Fruit fly (Drosophila melanogaster) whole organism, embryonic: ENCODE results near the gene Tom40.

Experiments
- Adf1 ChIP-seq: fragments of 200-800 bp; sonication (Bioruptor generic); IDR thresholded peaks from 2 replicates; pipeline ENCODE4 v1.3.6; 2022; ENCODE audit warnings: missing biosample characterization, missing genetic modification characterization
- Blimp-1 ChIP-seq: fragments of 200-800 bp; sonication (Bioruptor generic); optimal IDR thresholded peaks from 3 replicates; lab custom pipeline; 2018; ENCODE audit warnings: missing biosample characterization, missing genetic modification characterization, mild to moderate bottlenecking, moderate library complexity, missing genetic modification reagents
- CG10267 ChIP-seq: fragments of 200-800 bp; sonication (Bioruptor generic); optimal IDR thresholded peaks from 2 replicates; lab custom pipeline; 2018; ENCODE audit warnings: missing biosample characterization, mild to moderate bottlenecking, missing genetic modification characterization, moderate library complexity
- CG10366 ChIP-seq: fragments of 200-800 bp; sonication (Bioruptor generic); IDR thresholded peaks from 2 replicates; pipeline ENCODE4 v1.3.6; 2022; ENCODE audit warnings: missing biosample characterization, missing genetic modification characterization
- CG10543 ChIP-seq: fragments of 200-800 bp; sonication (Bioruptor generic); optimal IDR thresholded peaks from 3 replicates; lab custom pipeline; 2017; ENCODE audit warnings: missing biosample characterization, mild to moderate bottlenecking, missing genetic modification characterization, moderate library complexity
- CG10565 ChIP-seq: fragments of 200-800 bp; sonication (Bioruptor generic); optimal IDR thresholded peaks from 3 replicates; lab custom pipeline; 2016; ENCODE audit warnings: missing biosample characterization, mild to moderate bottlenecking, missing genetic modification characterization
- CG10959 ChIP-seq: fragments of 200-800 bp; sonication (Bioruptor generic); IDR thresholded peaks from 2 replicates; pipeline ENCODE4 v1.3.6; 2022; ENCODE audit warnings: missing biosample characterization, missing genetic modification characterization
- CG11247 ChIP-seq: fragments of 200-800 bp; sonication (Bioruptor generic); IDR thresholded peaks from 2 replicates; pipeline ENCODE4 v1.3.6; 2022; ENCODE audit warnings: missing biosample characterization, missing genetic modification characterization
- CG11398 ChIP-seq: fragments of 200-800 bp; sonication (Bioruptor generic); optimal IDR thresholded peaks from 2 replicates; lab custom pipeline; 2016; ENCODE audit warnings: missing biosample characterization, missing genetic modification characterization
- CG12104 ChIP-seq: fragments of 200-800 bp; sonication (Bioruptor generic); optimal IDR thresholded peaks from 3 replicates; lab custom pipeline; 2016; ENCODE audit warnings: missing biosample characterization, missing genetic modification characterization
- CG13296 ChIP-seq: fragments of 200-800 bp; sonication (Bioruptor generic); optimal IDR thresholded peaks from 3 replicates; lab custom pipeline; 2018; ENCODE audit warnings: missing biosample characterization, mild to moderate bottlenecking, missing genetic modification characterization
- CG1529 ChIP-seq: fragments of 200-800 bp; sonication (Bioruptor generic); optimal IDR thresholded peaks from 3 replicates; lab custom pipeline; 2018; ENCODE audit warnings: missing biosample characterization, missing genetic modification characterization
- CG16815 ChIP-seq: fragments of 200-800 bp; sonication (Bioruptor generic); optimal IDR thresholded peaks from 3 replicates; lab custom pipeline; 2017; ENCODE audit warnings: missing biosample characterization, mild to moderate bottlenecking, missing genetic modification characterization
- CG16863 ChIP-seq: fragments of 200-800 bp; sonication (Bioruptor generic); optimal IDR thresholded peaks from 3 replicates; lab custom pipeline; 2016; ENCODE audit warnings: missing biosample characterization, missing genetic modification characterization
- CG17328 ChIP-seq: fragments of 200-800 bp; sonication (Bioruptor generic); IDR thresholded peaks from 2 replicates; pipeline ENCODE4 v1.3.6; 2022; ENCODE audit warnings: missing biosample characterization, missing genetic modification characterization
- CG34376 ChIP-seq: fragments of 200-800 bp; sonication (Bioruptor generic); optimal IDR thresholded peaks from 2 replicates; lab custom pipeline; 2018; ENCODE audit warnings: missing biosample characterization, mild to moderate bottlenecking, missing genetic modification characterization
- CG4707 ChIP-seq: fragments of 200-800 bp; sonication (Bioruptor generic); optimal IDR thresholded peaks from 2 replicates; lab custom pipeline; 2018; ENCODE audit warnings: missing biosample characterization, mild to moderate bottlenecking, missing genetic modification characterization, moderate library complexity
- CG5953 ChIP-seq: fragments of 200-800 bp; sonication (Bioruptor generic); IDR thresholded peaks from 2 replicates; pipeline ENCODE4 v1.3.6; 2022; ENCODE audit warnings: missing biosample characterization, missing genetic modification characterization
- CG7357 ChIP-seq: fragments of 200-800 bp; sonication (Bioruptor generic); IDR thresholded peaks from 3 replicates; pipeline ENCODE4 v1.3.6; 2022; ENCODE audit warnings: missing biosample characterization, missing genetic modification characterization
- CG8924 ChIP-seq: fragments of 200-800 bp; optimal IDR thresholded peaks from 3 replicates; lab custom pipeline; 2019; ENCODE audit warnings: missing biosample characterization, mild to moderate bottlenecking, missing genetic modification characterization, moderate library complexity
- CG9215 ChIP-seq: fragments of 200-800 bp; sonication (Bioruptor generic); IDR thresholded peaks from 2 replicates; pipeline ENCODE4 v1.3.6; 2022; ENCODE audit warnings: missing biosample characterization, missing genetic modification characterization
- CG9876 ChIP-seq: fragments of 200-800 bp; sonication (Bioruptor generic); optimal IDR thresholded peaks from 2 replicates; lab custom pipeline; 2016; ENCODE audit warnings: missing biosample characterization, missing genetic modification characterization
- CTCF ChIP-seq: fragments of 200-800 bp; sonication (Bioruptor generic); optimal IDR thresholded peaks from 2 replicates; lab custom pipeline; 2017; ENCODE audit warnings: missing biosample characterization, mild to moderate bottlenecking, missing genetic modification characterization, moderate library complexity
- Drgx ChIP-seq: fragments of 200-800 bp; sonication (Bioruptor generic); IDR thresholded peaks from 2 replicates; pipeline ENCODE4 v1.3.6; 2022; ENCODE audit warnings: missing biosample characterization, missing genetic modification characterization
- ERR ChIP-seq: fragments of 200-800 bp; sonication (Bioruptor generic); optimal IDR thresholded peaks from 2 replicates; lab custom pipeline; 2016; ENCODE audit warnings: missing biosample characterization, missing genetic modification characterization
- Hey ChIP-seq: fragments of 200-800 bp; sonication (Bioruptor generic); optimal IDR thresholded peaks from 3 replicates; lab custom pipeline; 2018; ENCODE audit warnings: missing biosample characterization, mild to moderate bottlenecking, missing genetic modification characterization
- Meics ChIP-seq: fragments of 200-800 bp; sonication (Bioruptor generic); optimal IDR thresholded peaks from 2 replicates; lab custom pipeline; 2017; ENCODE audit warnings: missing biosample characterization, mild to moderate bottlenecking, missing genetic modification characterization
- PHDP ChIP-seq: fragments of 200-800 bp; sonication (Bioruptor generic); optimal IDR thresholded peaks from 3 replicates; lab custom pipeline; 2018; ENCODE audit warnings: missing biosample characterization, mild to moderate bottlenecking, missing genetic modification characterization, moderate library complexity
- Ssrp ChIP-seq: fragments of 200-800 bp; sonication (Bioruptor generic); optimal IDR thresholded peaks from 2 replicates; lab custom pipeline; 2018; ENCODE audit warnings: missing biosample characterization, mild to moderate bottlenecking, missing genetic modification characterization, moderate library complexity
- dan ChIP-seq: fragments of 200-800 bp; sonication (Bioruptor generic); IDR thresholded peaks from 2 replicates; pipeline ENCODE4 v1.3.6; 2022; ENCODE audit warnings: missing biosample characterization, missing genetic modification characterization
- dati ChIP-seq: fragments of 200-800 bp; sonication (Bioruptor generic); IDR thresholded peaks from 2 replicates; pipeline ENCODE4 v1.3.6; 2022; ENCODE audit warnings: missing biosample characterization, missing genetic modification characterization
- disco-r ChIP-seq: fragments of 200-800 bp; sonication (Bioruptor generic); optimal IDR thresholded peaks from 2 replicates; lab custom pipeline; 2016; ENCODE audit warnings: missing biosample characterization, missing genetic modification characterization
- esg ChIP-seq: fragments of 200-800 bp; sonication (Bioruptor generic); conservative IDR thresholded peaks from 2 replicates; pipeline ENCODE4 v1.3.6; 2022; ENCODE audit warnings: missing biosample characterization, missing genetic modification characterization
- ewg ChIP-seq: fragments of 200-800 bp; sonication (Bioruptor generic); optimal IDR thresholded peaks from 3 replicates; lab custom pipeline; 2017; ENCODE audit warnings: mild to moderate bottlenecking, missing biosample characterization, missing genetic modification reagents, missing genetic modification characterization
- exex ChIP-seq: fragments of 200-800 bp; sonication (Bioruptor generic); optimal IDR thresholded peaks from 4 replicates; lab custom pipeline; 2018; ENCODE audit warnings: missing biosample characterization, mild to moderate bottlenecking, missing genetic modification characterization, moderate library complexity
- fd3F ChIP-seq: fragments of 200-800 bp; sonication (Bioruptor generic); optimal IDR thresholded peaks from 2 replicates; lab custom pipeline; 2018; ENCODE audit warnings: missing biosample characterization, mild to moderate bottlenecking, missing genetic modification characterization, moderate library complexity
- gt ChIP-seq: fragments of 200-800 bp; sonication (Bioruptor generic); IDR thresholded peaks from 2 replicates; pipeline ENCODE4 v1.3.6; 2022; ENCODE audit warnings: missing biosample characterization, missing genetic modification characterization
- inv ChIP-seq: fragments of 200-800 bp; sonication (Bioruptor generic); IDR thresholded peaks from 2 replicates; pipeline ENCODE4 v1.3.6; 2022; ENCODE audit warnings: missing biosample characterization, missing genetic modification characterization; ENCODE audit not compliant: partially characterized antibody
- jigr1 ChIP-seq: fragments of 200-800 bp; sonication (Bioruptor generic); IDR thresholded peaks from 3 replicates; pipeline ENCODE4 v1.3.6; 2022; ENCODE audit warnings: missing biosample characterization, missing genetic modification characterization
- lilli ChIP-seq: fragments of 200-800 bp; sonication (Bioruptor generic); optimal IDR thresholded peaks from 3 replicates; lab custom pipeline; 2016; ENCODE audit warnings: missing biosample characterization, missing genetic modification characterization
- nom ChIP-seq: fragments of 200-800 bp; sonication (Bioruptor generic); optimal IDR thresholded peaks from 2 replicates; lab custom pipeline; 2017; ENCODE audit warnings: missing biosample characterization, missing genetic modification characterization, mild to moderate bottlenecking, moderate library complexity, missing genetic modification reagents
- oc ChIP-seq: fragments of 200-800 bp; sonication (Bioruptor generic); optimal IDR thresholded peaks from 2 replicates; lab custom pipeline; 2018; ENCODE audit warnings: missing biosample characterization, mild to moderate bottlenecking, missing genetic modification characterization, moderate library complexity
- peb ChIP-seq: fragments of 200-800 bp; sonication (Bioruptor generic); IDR thresholded peaks from 2 replicates; pipeline ENCODE4 v1.3.6; 2022; ENCODE audit warnings: missing biosample characterization, missing genetic modification characterization
- phol ChIP-seq: fragments of 200-800 bp; sonication (Bioruptor generic); optimal IDR thresholded peaks from 3 replicates; lab custom pipeline; 2018; ENCODE audit warnings: missing biosample characterization, mild to moderate bottlenecking, missing genetic modification characterization, moderate library complexity
- prd ChIP-seq, 3 experiments: fragments of >200 bp in 2 of 3; fragments of 200-800 bp in 1 of 3; sonication (Bioruptor generic) in 1 of 3; optimal IDR thresholded peaks in 2 of 3; IDR thresholded peaks in 1 of 3; 2 replicates in 2 of 3; 3 replicates in 1 of 3; pipeline versions ENCODE4 v1.3.6 to Lab custom; 2017 to 2022; ENCODE audit warnings: missing biosample characterization in 1 of 3, missing genetic modification characterization in 1 of 3
- slbo ChIP-seq: fragments of 200-800 bp; sonication (Bioruptor generic); IDR thresholded peaks from 2 replicates; pipeline ENCODE4 v1.3.6; 2022; ENCODE audit warnings: missing biosample characterization, missing genetic modification characterization
- unpg ChIP-seq: fragments of 200-800 bp; sonication (Bioruptor generic); optimal IDR thresholded peaks from 3 replicates; lab custom pipeline; 2018; ENCODE audit warnings: missing biosample characterization, mild to moderate bottlenecking, missing genetic modification characterization, moderate library complexity
- wdn ChIP-seq: fragments of 200-800 bp; sonication (Bioruptor generic); IDR thresholded peaks from 2 replicates; pipeline ENCODE4 v1.3.6; 2022; ENCODE audit warnings: missing biosample characterization, missing genetic modification characterization

The Tom40 gene

DNA sequence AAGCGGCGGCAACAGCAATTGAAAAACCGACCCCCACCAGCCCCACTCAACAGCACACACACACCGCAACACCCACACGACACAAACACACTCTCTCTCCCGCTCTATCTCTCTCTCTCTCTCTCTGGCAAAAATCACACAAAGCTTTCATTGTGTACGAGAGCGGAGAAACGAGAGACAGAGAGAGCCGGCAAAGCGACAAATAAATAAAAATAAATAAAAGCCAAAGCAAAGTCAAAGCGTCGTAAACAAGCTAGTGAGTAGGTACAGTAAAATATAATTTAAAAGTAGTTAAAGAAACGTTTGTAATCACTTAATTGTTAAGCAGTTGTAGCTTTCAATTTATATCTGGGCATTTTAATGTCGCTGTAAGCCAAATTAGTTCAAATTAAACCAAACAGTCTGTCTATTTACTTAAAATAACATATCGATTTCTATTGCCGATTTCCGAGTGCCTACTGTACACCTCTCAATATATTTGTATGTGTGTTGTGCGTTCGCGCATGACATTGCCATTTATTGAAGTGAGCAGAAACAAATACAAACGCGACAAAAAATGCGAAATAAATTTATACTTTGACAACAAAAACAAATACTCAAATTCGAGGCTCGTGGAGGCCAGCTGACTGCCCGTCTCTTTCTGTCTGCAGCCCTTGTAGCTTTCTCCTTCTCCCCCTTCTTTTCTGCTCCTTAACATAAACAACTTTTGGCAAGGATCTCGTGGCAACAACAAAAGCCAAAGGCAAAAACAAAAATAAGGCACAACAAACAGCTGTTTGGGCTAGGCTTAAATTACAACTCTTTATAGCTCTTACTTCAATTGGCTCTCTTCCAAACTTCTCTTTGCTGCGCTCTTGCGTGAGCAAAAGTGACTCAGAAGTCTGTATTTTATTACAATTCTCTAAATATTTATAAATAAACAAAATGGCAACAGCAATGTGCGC lies 39.7 kb upstream of the Tom40 start (continued):
- peak; percentile 83 for TF ChIP-seq CG7357 (GFP tag; lab: Robert Waterston, UW)
- TF ChIP-seq inv: no peak
- peak; percentile 95 for TF ChIP-seq slbo
- peak; percentile 65 for TF ChIP-seq oc (tag; lab: Kevin White, UChicago)
- peak; percentile 74 for TF ChIP-seq CG16863 (GFP tag; lab: Kevin White, UChicago)
- TF ChIP-seq CG5953 (GFP tag; lab: Robert Waterston, UW): peak; percentile 62; the same call in 1 of the 2 replicates
- peak; percentile 65 for TF ChIP-seq CG17328 (GFP tag; lab: Robert Waterston, UW)
- peak; percentile 67 for TF ChIP-seq CG9876
- TF ChIP-seq ewg (GFP tag; lab: Kevin White, UChicago): peak; percentile 74
- TF ChIP-seq exex (tag; lab: Kevin White, UChicago): peak; percentile 86
- TF ChIP-seq CTCF (GFP tag; lab: Kevin White, UChicago): peak; percentile 38
- peak; percentile 99 for TF ChIP-seq CG10543 (GFP tag; lab: Kevin White, UChicago)
- peak; percentile 93 for TF ChIP-seq PHDP (tag; lab: Kevin White, UChicago)
- peak; percentile 94 for TF ChIP-seq fd3F (GFP tag; lab: Kevin White, UChicago)
- peak; percentile 96 for TF ChIP-seq CG13296 (GFP tag; lab: Kevin White, UChicago)
- no peak for TF ChIP-seq CG10565 (GFP tag; lab: Kevin White, UChicago)
- peak; percentile 46; the same call in 1 of the 2 replicates for TF ChIP-seq peb (GFP tag; lab: Robert Waterston, UW)
- TF ChIP-seq CG12104 (GFP tag; lab: Kevin White, UChicago): peak; percentile 80
- peak; percentile 64 for TF ChIP-seq disco-r
- peak; percentile 91 for TF ChIP-seq unpg (GFP tag; lab: Kevin White, UChicago)
- peak; percentile 77 for TF ChIP-seq CG10267 (tag; lab: Kevin White, UChicago)
- TF ChIP-seq CG10959: 0 out of 2 replicates have a peak, but pooled peaks have one; percentile 25
- peak; percentile 74 for TF ChIP-seq phol (tag; lab: Kevin White, UChicago)
- TF ChIP-seq CG10366 (GFP tag; lab: Robert Waterston, UW): peak; percentile 87
- TF ChIP-seq CG8924 (tag; lab: Kevin White, UChicago): peak; percentile 94
- TF ChIP-seq dan: no peak
- no peak for TF ChIP-seq prd (optimal IDR thresholded peaks at IDR 0.05; lab: Kevin White, UChicago)
- TF ChIP-seq prd (GFP tag; IDR thresholded peaks at IDR 0.05; lab: Robert Waterston, UW): peak; percentile 89
- peak; percentile 89 for TF ChIP-seq CG11247 (GFP tag; lab: Robert Waterston, UW)
- TF ChIP-seq Blimp-1 (GFP tag; lab: Kevin White, UChicago): peak; percentile 71
- peak; percentile 32; the same call in 1 of the 2 replicates for TF ChIP-seq dati
- TF ChIP-seq CG1529 (GFP tag; lab: Kevin White, UChicago): peak; percentile 68
- TF ChIP-seq jigr1: no peak
- no peak for TF ChIP-seq CG4707 (GFP tag; lab: Kevin White, UChicago)
- peak; percentile 90 for TF ChIP-seq CG9215 (GFP tag; lab: Robert Waterston, UW)
- TF ChIP-seq ERR (GFP tag; lab: Kevin White, UChicago): peak; percentile 66
- TF ChIP-seq Drgx (GFP tag; lab: Robert Waterston, UW): peak; percentile 97
- TF ChIP-seq CG34376 (GFP tag; lab: Kevin White, UChicago): peak; percentile 97
- TF ChIP-seq nom (GFP tag; lab: Kevin White, UChicago): peak; percentile 81
- TF ChIP-seq Hey (tag; lab: Kevin White, UChicago): peak; percentile 66
- peak; percentile 81 for TF ChIP-seq CG16815 (GFP tag; lab: Kevin White, UChicago)
- TF ChIP-seq gt: peak; percentile 26; the same call in 1 of the 2 replicates
- peak; percentile 91 for TF ChIP-seq wdn (GFP tag; lab: Robert Waterston, UW)
- TF ChIP-seq esg (GFP tag; lab: Robert Waterston, UW): peak; percentile 78
- TF ChIP-seq Ssrp (tag; lab: Kevin White, UChicago): peak; percentile 59
- peak; percentile 95 for TF ChIP-seq lilli (GFP tag; lab: Kevin White, UChicago)
- peak; percentile 75 for TF ChIP-seq CG11398 (GFP tag; lab: Kevin White, UChicago)
- peak; percentile 80 for TF ChIP-seq Adf1
- peak; percentile 96 for TF ChIP-seq Meics
